Fruit fly (Drosophila melanogaster) whole organism, prepupa: Measurements from ENCODE around the gene CG43348.

Experiments used
- CG10631 ChIP-seq: fragments of 200-800 bp; sonication (Bioruptor generic); optimal IDR thresholded peaks from 2 replicates; lab custom pipeline; 2016; ENCODE audit warnings: missing biosample characterization, missing genetic modification characterization
- CG10669 ChIP-seq: fragments of 200-800 bp; sonication (Bioruptor generic); optimal IDR thresholded peaks from 3 replicates; lab custom pipeline; 2018; ENCODE audit warnings: missing biosample characterization, mild to moderate bottlenecking, missing genetic modification characterization, moderate library complexity
- CG11902 ChIP-seq: fragments of 200-800 bp; sonication (Bioruptor generic); optimal IDR thresholded peaks from 3 replicates; lab custom pipeline; 2016; ENCODE audit warnings: missing biosample characterization, missing genetic modification characterization
- CG16779 ChIP-seq: fragments of 200-800 bp; sonication (Bioruptor generic); optimal IDR thresholded peaks from 3 replicates; lab custom pipeline; 2017; ENCODE audit warnings: missing biosample characterization, mild to moderate bottlenecking, missing genetic modification characterization
- CG31627 ChIP-seq: fragments of 200-800 bp; sonication (Bioruptor generic); optimal IDR thresholded peaks from 3 replicates; lab custom pipeline; 2016; ENCODE audit warnings: missing biosample characterization, missing genetic modification characterization
- CG34406 ChIP-seq: fragments of 200-800 bp; sonication (Bioruptor generic); optimal IDR thresholded peaks from 3 replicates; lab custom pipeline; 2016; ENCODE audit warnings: missing biosample characterization, missing genetic modification characterization
- CG3919 ChIP-seq: fragments of 200-800 bp; sonication (Bioruptor generic); optimal IDR thresholded peaks from 3 replicates; lab custom pipeline; 2016; ENCODE audit warnings: missing biosample characterization, missing genetic modification characterization
- CG4318 ChIP-seq: fragments of 200-800 bp; sonication (Bioruptor generic); optimal IDR thresholded peaks from 3 replicates; lab custom pipeline; 2017; ENCODE audit warnings: missing biosample characterization, mild to moderate bottlenecking, missing genetic modification characterization
- CG6276 ChIP-seq: fragments of 200-800 bp; sonication (Bioruptor generic); optimal IDR thresholded peaks from 2 replicates; lab custom pipeline; 2017; ENCODE audit warnings: missing biosample characterization, mild to moderate bottlenecking, missing genetic modification characterization
- CG6808 ChIP-seq: fragments of 200-800 bp; sonication (Bioruptor generic); optimal IDR thresholded peaks from 3 replicates; lab custom pipeline; 2017; ENCODE audit warnings: missing biosample characterization, missing genetic modification characterization, mild to moderate bottlenecking, moderate library complexity, missing genetic modification reagents
- CG7368 ChIP-seq: fragments of 200-800 bp; sonication (Bioruptor generic); optimal IDR thresholded peaks from 3 replicates; lab custom pipeline; 2016; ENCODE audit warnings: missing biosample characterization, missing genetic modification characterization
- CG8119 ChIP-seq: fragments of 200-800 bp; sonication (Bioruptor generic); IDR thresholded peaks from 3 replicates; pipeline ENCODE4 v1.3.6; 2022; ENCODE audit warnings: missing biosample characterization, missing genetic modification characterization
- CG8319 ChIP-seq: fragments of 200-800 bp; sonication (Bioruptor generic); optimal IDR thresholded peaks from 3 replicates; lab custom pipeline; 2016; ENCODE audit warnings: missing biosample characterization, missing genetic modification characterization
- CG8632 ChIP-seq: fragments of 200-800 bp; sonication (Bioruptor generic); optimal IDR thresholded peaks from 3 replicates; lab custom pipeline; 2016; ENCODE audit warnings: missing biosample characterization, missing genetic modification characterization
- Eip75B ChIP-seq: fragments of 200-800 bp; sonication (Bioruptor generic); optimal IDR thresholded peaks from 3 replicates; lab custom pipeline; 2016; ENCODE audit warnings: missing biosample characterization, missing genetic modification characterization
- Eip78C ChIP-seq: fragments of 200-800 bp; sonication (Bioruptor generic); peaks from one replicate; lab custom pipeline; 2016; ENCODE audit warnings: missing biosample characterization, missing genetic modification characterization
- Eip93F ChIP-seq: fragments of 200-800 bp; sonication (Bioruptor generic); optimal IDR thresholded peaks from 2 replicates; lab custom pipeline; 2016; ENCODE audit warnings: missing biosample characterization, mild to moderate bottlenecking, missing genetic modification characterization
- Ets96B ChIP-seq: fragments of 200-800 bp; optimal IDR thresholded peaks from 2 replicates; lab custom pipeline; 2019; ENCODE audit warnings: missing biosample characterization, mild to moderate bottlenecking, missing genetic modification characterization, moderate library complexity
- Hr38 ChIP-seq: sonication (Bioruptor generic); optimal IDR thresholded peaks from 2 replicates; lab custom pipeline; 2016; ENCODE audit warnings: missing biosample characterization, missing genetic modification characterization
- Hr4 ChIP-seq: fragments of 200-800 bp; sonication (Bioruptor generic); optimal IDR thresholded peaks from 3 replicates; lab custom pipeline; 2016; ENCODE audit warnings: missing biosample characterization, missing genetic modification characterization
- Lpt ChIP-seq: fragments of 200-800 bp; sonication (Bioruptor generic); optimal IDR thresholded peaks from 3 replicates; lab custom pipeline; 2016; ENCODE audit warnings: missing biosample characterization, missing genetic modification characterization
- Met ChIP-seq: fragments of 200-800 bp; sonication (Bioruptor generic); optimal IDR thresholded peaks from 3 replicates; lab custom pipeline; 2016; ENCODE audit warnings: missing biosample characterization, missing genetic modification characterization
- OdsH ChIP-seq: fragments of 200-800 bp; sonication (Bioruptor generic); optimal IDR thresholded peaks from 3 replicates; lab custom pipeline; 2016; ENCODE audit warnings: missing biosample characterization, missing genetic modification characterization
- Smox ChIP-seq: fragments of 200-800 bp; sonication (Bioruptor generic); optimal IDR thresholded peaks from 3 replicates; lab custom pipeline; 2016; ENCODE audit warnings: missing biosample characterization, missing genetic modification characterization
- Sox14 ChIP-seq: fragments of 200-800 bp; sonication (Bioruptor generic); optimal IDR thresholded peaks from 3 replicates; lab custom pipeline; 2016; ENCODE audit warnings: missing biosample characterization, missing genetic modification characterization
- cyc ChIP-seq: fragments of 200-800 bp; sonication (Bioruptor generic); optimal IDR thresholded peaks from 3 replicates; lab custom pipeline; 2016; ENCODE audit warnings: missing biosample characterization, missing genetic modification characterization
- dsx ChIP-seq: fragments of 200-800 bp; optimal IDR thresholded peaks from 3 replicates; lab custom pipeline; 2019; ENCODE audit warnings: missing biosample characterization, mild to moderate bottlenecking, missing genetic modification characterization, moderate library complexity; ENCODE audit not compliant: poor library complexity, severe bottlenecking
- eg ChIP-seq: fragments of 200-800 bp; sonication (Bioruptor generic); IDR thresholded peaks from 3 replicates; pipeline ENCODE4 v1.3.6; 2022; ENCODE audit warnings: missing biosample characterization, missing genetic modification characterization
- lz ChIP-seq: fragments of 200-800 bp; sonication (Bioruptor generic); optimal IDR thresholded peaks from 3 replicates; lab custom pipeline; 2016; ENCODE audit warnings: missing biosample characterization, missing genetic modification characterization
- spab ChIP-seq: fragments of 200-800 bp; sonication (Bioruptor generic); optimal IDR thresholded peaks from 2 replicates; lab custom pipeline; 2017; ENCODE audit warnings: missing biosample characterization, mild to moderate bottlenecking, missing genetic modification characterization, missing genetic modification reagents
- ss ChIP-seq, 2 experiments: fragments of 200-800 bp; sonication (Bioruptor generic); optimal IDR thresholded peaks; 2 replicates in 1 of 2; 3 replicates in 1 of 2; lab custom pipeline; 2017 to 2018; ENCODE audit warnings: mild to moderate bottlenecking in 2 of 2, missing biosample characterization in 2 of 2, missing genetic modification characterization in 2 of 2, moderate library complexity in 1 of 2
- svp ChIP-seq: fragments of 200-800 bp; sonication (Bioruptor generic); peaks from one replicate; lab custom pipeline; 2016; ENCODE audit warnings: missing biosample characterization, missing genetic modification characterization

Gene CG43348

DNA sequence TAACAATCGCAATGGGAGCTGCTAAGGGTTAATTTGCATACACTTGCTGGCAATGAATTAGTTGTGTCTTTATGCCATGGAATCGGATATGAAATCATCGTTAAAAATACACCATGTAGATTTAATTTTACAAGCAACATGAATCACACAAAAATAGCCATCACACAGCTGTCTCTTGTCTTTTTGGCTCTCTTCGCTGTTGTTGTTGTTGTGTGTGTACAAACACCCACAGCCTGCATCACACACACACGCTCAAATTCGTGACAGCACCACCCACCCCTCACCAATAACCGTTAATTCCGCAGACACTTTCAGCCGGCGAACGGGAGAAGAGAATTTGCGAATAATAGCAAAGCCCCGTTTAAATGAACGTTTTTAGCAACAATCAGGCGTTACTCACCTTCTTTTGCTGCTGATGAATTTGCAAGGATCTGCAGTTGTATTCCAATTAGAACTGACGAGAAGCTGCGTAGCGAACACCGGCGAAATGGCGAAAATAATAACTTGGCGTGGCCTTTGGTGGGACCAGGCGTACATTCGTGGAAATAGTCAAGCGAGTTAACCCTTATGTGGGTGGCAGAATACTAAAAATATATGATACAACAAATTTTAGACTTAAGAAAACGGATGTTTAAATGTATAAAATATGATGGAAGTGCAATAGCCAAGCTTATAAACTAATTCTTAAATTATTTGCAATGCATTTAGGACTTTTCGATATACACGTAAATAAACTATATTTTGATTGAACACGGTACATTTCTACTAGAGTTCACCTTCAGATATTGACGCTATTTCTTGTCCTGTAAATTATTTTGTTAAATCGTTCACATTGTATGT is 41.3 kb upstream of the CG43348 start, which contains the start of gene capt (continued):
- TF ChIP-seq CG8319 (GFP tag; lab: Kevin White, UChicago), result no peak
- TF ChIP-seq spab, result no peak
- TF ChIP-seq CG16779 (tag; lab: Kevin White, UChicago), result no peak
- peak; percentile 33 for TF ChIP-seq Sox14 (GFP tag; lab: Kevin White, UChicago)
- TF ChIP-seq CG4318 (GFP tag; lab: Kevin White, UChicago), result no peak
- peak; percentile 7 for TF ChIP-seq CG6808 (GFP tag; lab: Kevin White, UChicago)
- TF ChIP-seq CG8119 (GFP tag; lab: Robert Waterston, UW), result 0 out of 3 replicates have a peak, but pooled peaks have one; percentile 49
- no peak for TF ChIP-seq Hr38 (GFP tag; lab: Kevin White, UChicago)
- no peak for TF ChIP-seq dsx
- no peak for TF ChIP-seq CG10669
- TF ChIP-seq Smox, result no peak
- TF ChIP-seq lz (GFP tag; lab: Kevin White, UChicago), result peak; percentile 59
- TF ChIP-seq cyc (GFP tag; lab: Kevin White, UChicago), result peak; percentile 54
- TF ChIP-seq Hr4 (GFP tag; lab: Kevin White, UChicago), result no peak
- peak; percentile 59 for TF ChIP-seq Met (GFP tag; lab: Kevin White, UChicago)
- peak; percentile 74 for TF ChIP-seq svp (GFP tag; lab: Kevin White, UChicago)
- no peak for TF ChIP-seq OdsH
- peak; percentile 65 for TF ChIP-seq CG31627
- no peak for TF ChIP-seq CG6276
- no peak for TF ChIP-seq CG8632 (GFP tag; lab: Kevin White, UChicago)
- TF ChIP-seq CG10631 (GFP tag; lab: Kevin White, UChicago), result no peak
- TF ChIP-seq Eip93F, result no peak
- TF ChIP-seq ss (GFP tag; optimal IDR thresholded peaks at IDR 0.05; lab: Kevin White, UChicago), result peak; percentile 33 to 50
- no peak for TF ChIP-seq CG3919
- TF ChIP-seq Lpt (GFP tag; lab: Kevin White, UChicago), result no peak
- TF ChIP-seq Ets96B (tag; lab: Kevin White, UChicago), result peak; percentile 33
- TF ChIP-seq CG7368, result no peak
- TF ChIP-seq CG11902 (GFP tag; lab: Kevin White, UChicago), result peak; percentile 7
- TF ChIP-seq CG34406 (GFP tag; lab: Kevin White, UChicago), result peak; percentile 27
- TF ChIP-seq Eip75B (GFP tag; lab: Kevin White, UChicago), result no peak
- TF ChIP-seq Eip78C (GFP tag; lab: Kevin White, UChicago), result peak; percentile 66

DNA sequence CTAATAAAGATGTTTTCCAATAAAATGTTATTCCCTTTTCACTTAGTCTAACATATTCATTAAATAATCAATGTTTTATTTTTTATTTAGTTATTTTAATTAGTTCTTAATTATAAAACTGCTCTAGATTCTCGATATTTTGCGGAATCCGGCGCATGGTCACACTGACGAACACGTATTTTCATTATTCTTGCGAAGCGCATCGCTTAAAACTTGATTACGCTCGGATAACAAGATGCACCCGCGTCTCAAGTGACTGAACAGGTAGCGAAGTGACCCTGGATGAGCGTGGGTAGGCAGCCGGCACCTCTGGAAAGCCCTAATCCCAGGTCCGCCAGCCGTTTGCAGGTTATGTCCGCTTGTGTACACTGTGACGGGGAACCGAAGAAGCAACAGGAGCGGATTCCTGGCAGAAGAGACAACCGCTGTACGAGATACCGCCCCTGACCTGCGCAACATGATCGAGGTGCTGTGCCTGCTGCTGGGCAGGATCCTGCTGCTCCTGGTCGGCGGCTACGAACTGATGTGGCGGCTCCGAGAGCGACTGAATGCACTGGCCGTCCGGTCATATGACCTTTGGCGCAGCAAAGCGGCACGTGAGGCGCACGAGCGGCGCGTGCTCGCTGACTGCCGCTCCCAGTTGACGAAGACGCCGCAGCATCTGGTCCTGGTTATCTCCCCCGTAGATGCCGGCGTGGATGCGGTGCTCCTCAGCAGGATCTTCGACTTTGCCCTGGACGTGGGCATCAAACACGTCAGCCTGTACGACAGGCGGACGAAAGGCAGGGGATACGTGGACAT is 40.5 kb upstream of the CG43348 start, which contains the start of gene Tango14:
Tango14 (plus strand) TSS at position 143 of the 801 bp plus-strand sequence.
- no peak for TF ChIP-seq lz (GFP tag; lab: Kevin White, UChicago)
- no peak for TF ChIP-seq CG11902 (GFP tag; lab: Kevin White, UChicago)
- TF ChIP-seq eg (GFP tag; lab: Robert Waterston, UW), result peak; percentile 35; the same call in 1 of the 3 replicates
- peak; percentile 35 for TF ChIP-seq svp (GFP tag; lab: Kevin White, UChicago)

DNA sequence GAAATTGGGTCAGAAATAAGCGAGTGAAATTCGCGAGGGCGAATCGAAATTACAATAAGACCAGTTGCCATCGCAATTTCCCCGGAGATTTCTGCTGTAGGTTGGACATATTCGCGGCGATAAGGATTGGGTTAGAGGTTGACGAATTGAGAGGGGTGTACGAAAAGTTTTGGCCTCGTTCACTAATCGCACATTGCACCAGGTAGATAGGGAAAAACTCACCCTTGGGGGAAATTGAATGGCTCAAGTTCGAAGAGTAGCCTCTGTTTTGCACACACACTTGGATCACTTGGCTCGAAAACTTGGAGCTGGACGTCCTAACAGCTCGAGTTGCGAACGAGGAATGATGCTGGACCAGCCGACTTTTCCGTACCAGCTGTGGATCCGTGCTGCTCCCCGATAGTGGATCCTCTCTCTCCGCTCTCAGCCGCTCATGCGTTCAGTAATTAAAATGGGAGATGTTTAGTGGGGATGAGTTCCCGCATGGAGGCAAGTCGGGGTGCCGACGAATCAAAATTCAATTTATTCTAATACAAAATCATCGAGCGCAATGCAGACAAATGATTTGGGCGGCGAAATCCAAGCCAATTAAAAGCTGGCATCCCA is 35.6 kb upstream of the CG43348 start, which contains the start of gene CG5080:
CG5080 (minus strand) TSS at position 349 of the 606 bp plus-strand sequence.
- TF ChIP-seq CG8632 (GFP tag; lab: Kevin White, UChicago), result no peak
- TF ChIP-seq svp (GFP tag; lab: Kevin White, UChicago), result peak; percentile 100
- TF ChIP-seq Eip78C (GFP tag; lab: Kevin White, UChicago), result peak; percentile 60
- TF ChIP-seq Eip75B (GFP tag; lab: Kevin White, UChicago), result peak; percentile 14
